Fruit fly (Drosophila melanogaster): ENCODE data around the gene CG9377.

Gene CG9377

dm6 chr2L:13398614-13399161 lies 37.3 kb upstream of the CG9377 start, which contains the start of the genes CG10859 and CG7110 (continued):
- TF ChIP-seq CG42726 (GFP tag; IDR thresholded peaks at IDR 0.05; ENCODE audit: partially characterized antibody), result no peak
- TF ChIP-seq CG12391 (tag; optimal IDR thresholded peaks at IDR 0.05), result peak; percentile 55

dm6 chr2L:13397393-13397792 lies 36.0 kb upstream of the CG9377 start:
- TF ChIP-seq CG10267 (tag; optimal IDR thresholded peaks at IDR 0.05) (no peak), CG14441 (GFP tag; IDR thresholded peaks at IDR 0.05) (no peak), dimm (GFP tag; IDR thresholded peaks at IDR 0.05) (no peak), CG13894 (tag; optimal IDR thresholded peaks at IDR 0.05) (no peak), z (GFP tag; IDR thresholded peaks at IDR 0.05) (no peak), Ssrp (tag; optimal IDR thresholded peaks at IDR 0.05) (no peak), Mrtf (GFP tag; IDR thresholded peaks at IDR 0.05) (no peak), ind (GFP tag; optimal IDR thresholded peaks at IDR 0.05) (no peak), GATAe (GFP tag; conservative IDR thresholded peaks at IDR 0.05) (no peak), CHES-1-like (GFP tag; optimal IDR thresholded peaks at IDR 0.05) (no peak), Vsx1 (GFP tag; optimal IDR thresholded peaks at IDR 0.05) (no peak), hkb (optimal IDR thresholded peaks at IDR 0.05) (no peak), hkb (GFP tag; IDR thresholded peaks at IDR 0.05) (no peak), bigmax (GFP tag; optimal IDR thresholded peaks at IDR 0.05) (no peak), twi (tag; optimal IDR thresholded peaks at IDR 0.05) (no peak), CG12744 (GFP tag; optimal IDR thresholded peaks at IDR 0.05) (no peak)

DNA sequence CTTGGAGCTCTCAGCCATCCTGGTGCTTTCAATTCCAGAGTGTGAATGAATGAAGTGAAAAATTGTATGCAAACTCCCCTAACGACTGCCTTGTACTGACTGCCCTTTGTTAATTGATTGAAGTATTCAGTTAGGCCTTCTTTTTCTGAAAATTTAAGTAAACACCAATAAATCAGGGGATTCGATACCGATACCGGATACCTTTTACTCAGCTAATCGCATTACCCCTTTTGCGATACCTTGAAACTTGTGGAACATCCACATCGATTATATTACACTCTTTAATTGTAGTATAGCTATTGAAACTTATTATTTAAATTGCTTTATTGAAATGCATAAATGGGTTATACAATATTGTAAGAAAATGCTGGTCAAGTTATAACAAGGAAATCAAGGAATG lies 34.7 kb upstream of the CG9377 start, which contains the start of gene CG16957:
Gene CG16957 (minus strand): TSS at position 101 of the 400 bp plus-strand sequence.
- TF ChIP-seq her (GFP tag; optimal IDR thresholded peaks at IDR 0.05), result no peak
- no peak for TF ChIP-seq hbn (GFP tag; IDR thresholded peaks at IDR 0.05; ENCODE audit: partially characterized antibody)
- no peak for TF ChIP-seq CG8388 (GFP tag; optimal IDR thresholded peaks at IDR 0.05)
- TF ChIP-seq Myb (GFP tag; optimal IDR thresholded peaks at IDR 0.05), result no peak
- TF ChIP-seq CG17385 (GFP tag; optimal IDR thresholded peaks at IDR 0.05), result no peak
- TF ChIP-seq CG34376 (GFP tag; optimal IDR thresholded peaks at IDR 0.05), result no peak
- no peak for TF ChIP-seq Deaf1 (tag; optimal IDR thresholded peaks at IDR 0.05)
- no peak for TF ChIP-seq CHES-1-like (GFP tag; optimal IDR thresholded peaks at IDR 0.05)

dm6 chr2L:13394903-13395302 lies 33.5 kb upstream of the CG9377 start, which contains the start of gene RpL24:
Gene RpL24 (minus strand): TSS chr2L:13395131.
- peak; percentile 93 for TF ChIP-seq scrt (GFP tag; optimal IDR thresholded peaks at IDR 0.05)
- peak; percentile 74 for TF ChIP-seq E2f1 (GFP tag; IDR thresholded peaks at IDR 0.05)
- peak; percentile 84 for TF ChIP-seq CG15601 (tag; optimal IDR thresholded peaks at IDR 0.05)
- TF ChIP-seq CG4282 (GFP tag; optimal IDR thresholded peaks at IDR 0.05), result peak; percentile 71
- peak; percentile 92 for TF ChIP-seq CG8089 (GFP tag; optimal IDR thresholded peaks at IDR 0.05)
- peak; percentile 82 for TF ChIP-seq CG3163 (GFP tag; optimal IDR thresholded peaks at IDR 0.05)
- TF ChIP-seq CG9876 (GFP tag; optimal IDR thresholded peaks at IDR 0.05), result peak; percentile 88
- TF ChIP-seq MTF-1 (GFP tag; optimal IDR thresholded peaks at IDR 0.05; ENCODE audit: borderline replicate concordance), result peak; percentile 97
- TF ChIP-seq fd3F (GFP tag; optimal IDR thresholded peaks at IDR 0.05), result peak; percentile 79
- TF ChIP-seq CG10462 (GFP tag; optimal IDR thresholded peaks at IDR 0.05), result peak; percentile 57
- TF ChIP-seq eve (GFP tag; optimal IDR thresholded peaks at IDR 0.05), result no peak
- peak; percentile 85 for TF ChIP-seq nerfin-1 (tag; optimal IDR thresholded peaks at IDR 0.05)
- TF ChIP-seq CG5180 (GFP tag; optimal IDR thresholded peaks at IDR 0.05), result peak; percentile 80
- TF ChIP-seq CG10431 (GFP tag; optimal IDR thresholded peaks at IDR 0.05), result peak; percentile 93
- TF ChIP-seq CG11696 (GFP tag; IDR thresholded peaks at IDR 0.05), result peak; percentile 77
- no peak for TF ChIP-seq Dip2 (GFP tag; IDR thresholded peaks at IDR 0.05)
- TF ChIP-seq HmgZ (tag; optimal IDR thresholded peaks at IDR 0.05), result peak; percentile 90
- TF ChIP-seq Dref (GFP tag; IDR thresholded peaks at IDR 0.05), result peak; percentile 31; the same call in 1 of the 2 replicates
- TF ChIP-seq CG9609 (GFP tag; optimal IDR thresholded peaks at IDR 0.05), result peak; percentile 85
- TF ChIP-seq twi (tag; optimal IDR thresholded peaks at IDR 0.05), result peak; percentile 73
- TF ChIP-seq sens-2 (GFP tag; IDR thresholded peaks at IDR 0.05), result peak; percentile 91
- TF ChIP-seq lbe (GFP tag; optimal IDR thresholded peaks at IDR 0.05), result peak; percentile 92
- peak; percentile 86 for TF ChIP-seq nmo (GFP tag; optimal IDR thresholded peaks at IDR 0.05)

Measured in whole organism, embryonic.